Fruit fly (Drosophila melanogaster): ENCODE measurements around the gene Corp.

Gene Corp

DNA sequence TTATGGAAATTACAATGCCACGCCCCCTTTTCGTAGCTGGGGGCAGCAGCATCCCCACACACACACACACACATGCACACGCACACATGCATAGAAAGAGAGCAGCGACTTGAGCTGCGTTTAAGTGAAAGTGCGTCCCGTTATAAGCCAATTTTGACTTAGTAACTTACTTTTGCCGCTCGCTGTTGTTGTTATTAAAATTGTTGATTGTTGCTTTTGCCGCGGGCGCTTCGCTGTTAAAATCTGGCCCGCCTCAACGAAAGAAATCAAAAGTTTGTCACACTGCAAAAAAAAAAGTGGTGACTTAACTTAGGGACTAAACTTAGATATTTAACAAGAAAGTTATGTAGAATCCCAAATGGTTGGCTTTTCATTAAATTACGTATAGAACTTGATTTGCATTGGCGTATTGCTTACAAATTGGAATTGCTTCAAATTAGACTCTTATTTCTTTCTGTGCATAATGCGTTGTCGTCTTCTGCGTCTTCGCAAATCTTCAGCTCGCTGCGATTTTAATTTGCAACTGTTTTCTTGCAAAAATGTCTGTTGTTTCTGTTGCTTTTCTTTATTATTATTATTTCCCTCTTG is 16.4 kb downstream of the Corp start:
- TF ChIP-seq Dll (optimal IDR thresholded peaks at IDR 0.05): no peak
- TF ChIP-seq CG8478 (optimal IDR thresholded peaks at IDR 0.05): no peak
- TF ChIP-seq psq (optimal IDR thresholded peaks at IDR 0.05): no peak
- no peak for TF ChIP-seq EcR (GFP tag; optimal IDR thresholded peaks at IDR 0.05)
- TF ChIP-seq usp (GFP tag; optimal IDR thresholded peaks at IDR 0.05): no peak
- TF ChIP-seq pan (optimal IDR thresholded peaks at IDR 0.05): no peak

DNA sequence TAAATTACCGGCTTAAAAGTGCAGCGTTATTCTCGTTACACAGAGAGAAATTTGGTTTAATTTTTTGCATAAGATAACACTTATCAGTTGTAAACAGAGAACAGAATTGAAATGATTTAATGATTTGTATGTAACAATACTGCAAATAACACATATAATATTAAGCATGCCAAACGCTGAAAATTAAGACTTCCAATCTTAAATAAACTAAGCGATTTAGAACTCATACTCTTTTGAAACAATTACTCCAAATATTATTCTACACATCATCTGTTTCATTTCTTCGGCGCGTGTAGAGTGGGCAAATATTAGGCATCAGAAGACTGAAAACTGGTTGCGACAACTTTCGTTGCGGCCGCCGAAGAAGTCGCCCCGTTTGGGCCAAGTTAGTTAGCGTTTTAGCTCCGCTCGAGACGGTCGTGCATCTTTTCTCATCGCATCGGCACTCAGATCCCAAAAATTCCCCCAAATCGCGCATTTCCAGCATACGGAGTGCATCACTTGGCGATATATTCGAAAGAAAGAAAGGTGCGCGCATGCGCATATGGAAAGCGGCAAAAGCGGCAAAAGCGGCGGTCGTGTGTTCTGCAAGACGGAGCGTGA is 18.8 kb downstream of the Corp start, which contains the start of gene CG1632:
TSS of gene CG1632 (plus strand) at position 387 of the 603 bp plus-strand sequence.
- TF ChIP-seq psq (optimal IDR thresholded peaks at IDR 0.05) (no peak), EcR (GFP tag; optimal IDR thresholded peaks at IDR 0.05) (no peak), pan (optimal IDR thresholded peaks at IDR 0.05) (no peak), Dll (optimal IDR thresholded peaks at IDR 0.05) (no peak)

DNA sequence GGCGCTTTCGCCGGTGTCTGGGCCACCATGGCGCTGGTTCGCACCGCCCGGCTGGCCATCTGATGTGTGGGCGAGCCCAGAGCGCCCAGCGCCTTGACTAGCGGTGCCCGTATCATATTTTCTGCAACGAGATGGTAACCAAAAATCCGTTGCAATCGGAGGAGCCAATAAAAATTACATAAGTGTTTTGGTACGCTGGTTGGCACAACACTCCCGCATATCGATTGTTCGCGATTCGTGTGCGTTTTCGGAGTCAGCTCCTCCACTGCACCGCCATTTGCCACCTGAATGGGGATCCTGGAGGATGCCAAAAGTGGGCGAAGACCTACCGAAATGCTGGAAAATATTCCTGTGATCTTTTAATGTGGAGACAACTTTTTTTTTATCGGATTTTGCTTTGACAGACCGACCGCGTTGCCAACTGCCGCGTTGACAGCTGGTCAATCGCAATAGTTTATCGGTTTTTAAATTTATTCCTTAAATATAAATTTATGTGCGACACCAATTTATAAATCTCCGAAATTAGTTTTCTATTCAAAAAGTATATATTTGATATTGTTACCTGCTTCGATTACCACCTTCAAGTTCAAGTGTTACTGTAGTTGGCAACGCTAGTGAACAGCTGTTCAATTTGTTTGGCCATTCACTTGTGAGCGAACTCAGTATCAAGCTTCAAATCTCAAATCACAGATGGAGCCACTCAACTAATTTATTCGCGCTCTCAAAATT is 19.8 kb downstream of the Corp start, which contains the start of gene ND-75:
TSS of gene ND-75 (minus strand) at position 420 of the 729 bp plus-strand sequence.
- TF ChIP-seq Dll (optimal IDR thresholded peaks at IDR 0.05) (no peak), usp (GFP tag; optimal IDR thresholded peaks at IDR 0.05) (no peak)

DNA sequence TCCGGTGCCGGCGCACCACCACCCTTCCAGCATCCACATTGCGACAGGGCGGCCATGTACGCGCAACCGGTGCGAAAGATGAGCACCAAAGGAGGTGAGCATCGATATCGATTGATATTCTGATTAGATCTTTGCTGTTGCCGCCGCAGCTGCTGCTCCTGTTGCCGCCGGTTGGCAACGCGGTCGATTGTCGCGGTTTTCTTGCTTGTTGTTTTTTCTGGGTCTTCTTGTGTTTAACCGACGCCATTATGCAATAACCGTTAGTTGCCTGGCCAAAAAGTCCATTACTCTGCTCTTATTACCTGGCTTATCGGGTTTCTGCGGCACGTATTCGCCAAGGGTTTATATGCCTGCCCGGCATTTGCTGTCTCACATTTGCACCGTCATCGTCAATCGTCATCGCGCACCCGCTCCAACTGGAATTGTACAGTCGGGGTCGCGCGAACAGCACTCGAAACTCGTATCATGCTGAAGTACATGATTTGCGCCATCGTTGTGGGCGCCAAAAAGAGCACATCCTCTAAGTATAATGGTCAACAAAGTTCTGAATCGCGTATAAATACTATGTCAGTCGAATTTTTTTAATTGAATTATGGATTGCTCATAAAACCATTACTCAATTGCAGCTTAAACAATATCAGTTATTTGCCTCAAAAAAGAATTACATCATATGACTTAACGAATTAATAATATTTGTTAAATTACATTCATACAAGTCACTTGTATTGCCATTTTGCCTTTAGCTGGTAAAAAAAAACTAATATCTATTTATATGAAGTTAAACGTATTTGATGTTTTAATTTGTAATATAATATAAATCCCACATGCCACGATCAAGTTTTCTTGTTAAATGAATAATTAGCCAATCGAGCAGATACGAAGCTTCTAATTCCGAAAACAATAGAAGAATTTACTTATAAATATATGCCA is 27.0 kb downstream of the Corp start, which contains the start of gene sni:
TSS of gene sni (minus strand) at position 51 of the 930 bp plus-strand sequence.
- TF ChIP-seq pan (optimal IDR thresholded peaks at IDR 0.05): no peak
- no peak for TF ChIP-seq EcR (GFP tag; optimal IDR thresholded peaks at IDR 0.05)
- TF ChIP-seq Dll (optimal IDR thresholded peaks at IDR 0.05): no peak
- TF ChIP-seq psq (optimal IDR thresholded peaks at IDR 0.05): no peak
- no peak for TF ChIP-seq CG8478 (optimal IDR thresholded peaks at IDR 0.05)
- TF ChIP-seq usp (GFP tag; optimal IDR thresholded peaks at IDR 0.05): no peak

DNA sequence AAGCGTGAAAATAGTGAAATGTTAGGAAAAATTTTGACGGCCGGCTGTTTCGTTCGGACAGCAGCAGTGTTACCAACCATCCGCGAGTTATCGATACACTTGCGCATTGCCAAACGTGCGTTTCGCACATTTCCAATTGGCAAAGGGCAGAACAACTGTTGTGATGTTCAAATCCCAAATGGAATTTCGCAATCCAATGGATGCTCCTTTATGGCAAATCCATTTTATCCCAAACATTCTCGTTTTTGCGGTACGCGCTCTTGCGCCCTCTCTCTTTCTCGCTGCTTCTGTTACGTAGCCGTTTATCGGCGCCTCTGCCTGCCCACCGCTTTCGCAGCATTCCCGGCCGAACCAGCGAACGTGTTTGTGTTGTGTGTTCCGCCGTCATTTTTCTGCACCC is 28.0 kb downstream of the Corp start:
- no peak for TF ChIP-seq usp (GFP tag; optimal IDR thresholded peaks at IDR 0.05)
- no peak for TF ChIP-seq Dll (optimal IDR thresholded peaks at IDR 0.05)
- TF ChIP-seq pan (optimal IDR thresholded peaks at IDR 0.05): no peak
- TF ChIP-seq EcR (GFP tag; optimal IDR thresholded peaks at IDR 0.05): no peak
- TF ChIP-seq psq (optimal IDR thresholded peaks at IDR 0.05): no peak
- no peak for TF ChIP-seq CG8478 (optimal IDR thresholded peaks at IDR 0.05)

DNA sequence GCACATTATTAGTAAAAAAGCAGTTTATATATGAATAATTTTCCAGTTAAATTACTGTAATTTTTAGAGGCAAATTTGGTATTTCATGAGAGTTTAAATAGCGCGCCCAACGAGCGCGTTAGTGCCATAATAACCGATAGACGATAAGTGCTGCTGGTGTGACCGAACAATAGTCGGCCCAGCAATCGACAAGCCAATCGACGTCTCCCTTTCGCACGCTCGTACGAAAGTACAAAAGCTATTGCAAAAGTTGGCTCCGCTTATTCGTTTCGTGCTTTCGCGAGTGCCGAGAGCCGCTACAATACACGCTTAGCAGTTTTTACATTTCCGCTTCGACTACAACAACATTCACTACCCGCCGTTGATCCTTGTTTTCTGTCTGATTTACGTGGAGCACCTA is 28.9 kb downstream of the Corp start, which contains the start of gene Trxr1:
TSS of gene Trxr1 (plus strand) at position 231 of the 400 bp plus-strand sequence.
- TF ChIP-seq EcR (GFP tag; optimal IDR thresholded peaks at IDR 0.05): no peak
- TF ChIP-seq psq (optimal IDR thresholded peaks at IDR 0.05): no peak
- no peak for TF ChIP-seq usp (GFP tag; optimal IDR thresholded peaks at IDR 0.05)
- no peak for TF ChIP-seq pan (optimal IDR thresholded peaks at IDR 0.05)
- no peak for TF ChIP-seq Dll (optimal IDR thresholded peaks at IDR 0.05)
- no peak for TF ChIP-seq CG8478 (optimal IDR thresholded peaks at IDR 0.05)

DNA sequence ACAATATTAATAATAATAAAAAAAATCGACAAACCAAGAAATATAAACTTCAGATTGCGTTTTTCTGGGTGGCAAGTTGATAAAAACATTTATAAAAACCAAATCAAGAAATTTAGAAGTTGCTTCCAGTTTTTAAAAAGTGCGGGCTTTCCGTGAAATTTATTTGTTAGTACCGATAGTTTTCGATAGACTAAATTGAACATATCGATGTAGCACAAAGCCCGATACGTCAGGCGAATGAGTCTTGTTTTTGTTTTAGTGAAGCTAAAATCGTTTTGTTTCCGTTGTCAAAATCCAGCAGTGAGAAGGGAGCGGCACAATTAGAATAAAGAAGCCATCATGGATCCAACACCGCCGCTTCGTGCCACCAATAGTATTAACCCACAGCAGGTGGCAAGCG is 30.8 kb downstream of the Corp start, which contains the start of gene CG2147:
TSS of gene CG2147 (plus strand) at position 254 of the 400 bp plus-strand sequence.
- TF ChIP-seq usp (GFP tag; optimal IDR thresholded peaks at IDR 0.05) (no peak), psq (optimal IDR thresholded peaks at IDR 0.05) (no peak), EcR (GFP tag; optimal IDR thresholded peaks at IDR 0.05) (no peak), pan (optimal IDR thresholded peaks at IDR 0.05) (no peak), CG8478 (optimal IDR thresholded peaks at IDR 0.05) (no peak), Dll (optimal IDR thresholded peaks at IDR 0.05) (no peak)

DNA sequence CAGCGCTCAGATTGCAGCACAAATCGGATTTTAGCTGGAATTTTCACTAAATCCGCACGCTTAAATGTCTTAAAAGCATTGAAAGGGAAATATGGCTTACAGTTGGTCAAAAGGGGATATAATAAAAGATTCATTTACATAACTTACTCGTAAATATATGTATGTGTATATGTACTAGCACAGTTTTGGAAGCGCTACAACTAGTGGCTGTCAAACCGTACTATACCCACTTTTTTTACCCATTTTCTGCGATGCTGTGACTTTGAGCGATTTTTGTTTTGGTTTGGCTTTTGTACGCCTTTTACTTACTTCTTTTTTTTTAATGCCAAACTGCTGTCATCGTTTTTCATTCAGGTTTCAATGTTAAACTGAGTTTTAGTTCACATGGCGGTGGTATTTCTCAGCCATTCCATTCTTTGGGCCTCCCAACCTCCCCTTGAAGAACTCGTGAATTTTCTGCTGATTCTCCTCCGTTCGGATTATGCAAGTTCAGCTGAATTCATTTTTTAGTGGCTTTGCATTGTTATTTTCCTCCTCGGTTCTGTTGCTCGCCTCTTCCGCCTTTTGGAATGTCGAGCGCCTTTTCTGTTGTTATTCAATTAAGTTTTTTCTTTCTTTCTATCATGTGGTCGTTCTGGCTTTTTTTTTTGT is 37.2 kb downstream of the Corp start:
- no peak for TF ChIP-seq pan (optimal IDR thresholded peaks at IDR 0.05)
- TF ChIP-seq EcR (GFP tag; optimal IDR thresholded peaks at IDR 0.05): no peak
- no peak for TF ChIP-seq CG8478 (optimal IDR thresholded peaks at IDR 0.05)
- TF ChIP-seq psq (optimal IDR thresholded peaks at IDR 0.05): no peak
- no peak for TF ChIP-seq Dll (optimal IDR thresholded peaks at IDR 0.05)
- no peak for TF ChIP-seq usp (GFP tag; optimal IDR thresholded peaks at IDR 0.05)

DNA sequence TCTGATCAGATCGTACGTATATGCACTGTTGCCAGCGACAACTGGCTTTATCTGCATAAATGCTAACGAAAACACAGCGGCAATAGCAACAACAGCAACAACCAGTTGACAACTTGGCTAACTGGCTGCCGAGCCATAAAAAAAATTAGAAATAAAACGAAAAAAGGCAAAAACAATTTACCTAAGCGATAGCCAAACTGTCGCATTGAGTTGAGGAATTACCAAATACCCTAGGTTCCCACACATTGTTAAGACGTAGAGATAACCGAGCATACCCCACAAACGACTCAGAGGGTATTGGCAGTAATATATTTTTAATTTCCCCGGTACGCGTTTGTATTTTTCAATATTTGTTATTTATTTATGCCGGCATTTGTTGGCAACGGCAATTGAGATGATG is 38.0 kb downstream of the Corp start:
- TF ChIP-seq psq (optimal IDR thresholded peaks at IDR 0.05) (no peak), EcR (GFP tag; optimal IDR thresholded peaks at IDR 0.05) (no peak), CG8478 (optimal IDR thresholded peaks at IDR 0.05) (no peak)

DNA sequence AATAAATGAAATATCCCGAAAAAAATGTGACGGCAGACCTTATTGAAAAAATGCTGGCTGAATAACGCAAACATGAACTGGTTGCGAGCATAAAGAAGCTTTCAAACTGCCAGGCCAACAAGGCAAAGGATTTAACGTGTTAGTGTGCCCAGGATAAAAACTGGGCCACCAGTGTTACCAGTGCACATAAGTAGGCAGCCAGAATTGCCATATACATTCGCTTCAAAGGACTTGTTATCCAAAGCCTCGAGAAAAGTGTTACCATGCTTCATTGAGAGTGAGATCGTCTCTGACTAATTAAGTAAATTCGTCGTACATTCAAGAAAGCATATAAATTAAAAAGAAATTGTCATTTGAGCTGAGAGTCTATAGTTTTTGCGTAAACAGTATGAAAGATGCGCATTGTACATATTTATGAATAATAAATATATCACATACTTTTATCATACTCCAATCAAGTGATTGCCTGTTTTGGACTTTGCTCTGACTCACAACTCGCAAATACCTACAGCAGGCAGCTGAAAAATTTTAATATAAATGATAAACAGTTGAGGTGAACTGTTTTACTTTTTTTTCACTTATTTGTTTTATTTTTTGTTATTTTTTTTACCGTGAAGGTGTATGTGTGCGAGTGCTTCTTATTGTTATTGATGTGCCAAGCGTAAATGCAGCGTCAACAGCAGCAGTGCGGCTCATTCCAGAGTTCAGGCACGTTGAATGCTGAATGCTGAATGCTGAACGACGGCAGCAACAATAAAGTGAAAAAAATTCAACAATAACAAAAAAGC is 39.8 kb downstream of the Corp start:
- TF ChIP-seq Dll (optimal IDR thresholded peaks at IDR 0.05) (no peak), CG8478 (optimal IDR thresholded peaks at IDR 0.05) (no peak), pan (optimal IDR thresholded peaks at IDR 0.05) (no peak), psq (optimal IDR thresholded peaks at IDR 0.05) (no peak), EcR (GFP tag; optimal IDR thresholded peaks at IDR 0.05) (no peak)

Measured in whole organism.